Fruit fly (Drosophila melanogaster) whole organism, embryonic: Measurements from ENCODE around the gene AP-1sigma.

Experiments used
- Adf1 ChIP-seq: fragments of 200-800 bp; sonication (Bioruptor generic); IDR thresholded peaks from 2 replicates; pipeline ENCODE4 v1.3.6; 2022; ENCODE audit warnings: missing biosample characterization, missing genetic modification characterization
- Antp ChIP-seq: fragments of 200-800 bp; sonication (Bioruptor generic); optimal IDR thresholded peaks from 3 replicates; lab custom pipeline; 2016; ENCODE audit warnings: missing biosample characterization, missing genetic modification characterization
- Awh ChIP-seq: fragments of 200-800 bp; sonication (Bioruptor generic); IDR thresholded peaks from 2 replicates; pipeline ENCODE4, ENCODE4 v1.3.6; 2022; ENCODE audit warnings: missing biosample characterization, missing genetic modification characterization
- Bgb ChIP-seq: fragments of 200-800 bp; sonication (Bioruptor generic); IDR thresholded peaks from 2 replicates; pipeline ENCODE4 v1.3.6; 2022; ENCODE audit warnings: missing biosample characterization, missing genetic modification characterization; ENCODE audit not compliant: partially characterized antibody
- Bteb2 ChIP-seq: fragments of 200-800 bp; sonication (Bioruptor generic); optimal IDR thresholded peaks from 2 replicates; lab custom pipeline; 2016; ENCODE audit warnings: missing biosample characterization, missing genetic modification characterization
- CG10543 ChIP-seq: fragments of 200-800 bp; sonication (Bioruptor generic); optimal IDR thresholded peaks from 3 replicates; lab custom pipeline; 2017; ENCODE audit warnings: missing biosample characterization, mild to moderate bottlenecking, missing genetic modification characterization, moderate library complexity
- CG10565 ChIP-seq: fragments of 200-800 bp; sonication (Bioruptor generic); optimal IDR thresholded peaks from 3 replicates; lab custom pipeline; 2016; ENCODE audit warnings: missing biosample characterization, mild to moderate bottlenecking, missing genetic modification characterization
- CG10654 ChIP-seq: fragments of 200-800 bp; sonication (Bioruptor generic); optimal IDR thresholded peaks from 2 replicates; lab custom pipeline; 2016; ENCODE audit warnings: missing biosample characterization, missing genetic modification characterization
- CG11696 ChIP-seq: fragments of 200-800 bp; sonication (Bioruptor generic); IDR thresholded peaks from 2 replicates; pipeline ENCODE4 v1.3.6; 2022; ENCODE audit warnings: missing biosample characterization, missing genetic modification characterization
- CG12219 ChIP-seq: fragments of 200-800 bp; sonication (Bioruptor generic); optimal IDR thresholded peaks from 3 replicates; lab custom pipeline; 2018; ENCODE audit warnings: missing biosample characterization, mild to moderate bottlenecking, missing genetic modification characterization
- CG1233 ChIP-seq: fragments of 200-800 bp; sonication (Bioruptor generic); optimal IDR thresholded peaks from 4 replicates; lab custom pipeline; 2018; ENCODE audit warnings: missing biosample characterization, mild to moderate bottlenecking, missing genetic modification characterization
- CG14710 ChIP-seq: fragments of 200-800 bp; sonication (Bioruptor generic); optimal IDR thresholded peaks from 3 replicates; lab custom pipeline; 2019; ENCODE audit warnings: missing biosample characterization, mild to moderate bottlenecking, missing genetic modification characterization, moderate library complexity
- CG15011 ChIP-seq: fragments of 200-800 bp; sonication (Bioruptor generic); optimal IDR thresholded peaks from 3 replicates; lab custom pipeline; 2018; ENCODE audit warnings: missing biosample characterization, mild to moderate bottlenecking, missing genetic modification characterization
- CG1602 ChIP-seq: fragments of 200-800 bp; sonication (Bioruptor generic); optimal IDR thresholded peaks from 3 replicates; lab custom pipeline; 2016; ENCODE audit warnings: missing biosample characterization, missing genetic modification characterization
- CG1603 ChIP-seq: fragments of 200-800 bp; sonication (Bioruptor generic); optimal IDR thresholded peaks from 2 replicates; lab custom pipeline; 2019; ENCODE audit warnings: missing biosample characterization, mild to moderate bottlenecking, missing genetic modification characterization, moderate library complexity
- CG17328 ChIP-seq: fragments of 200-800 bp; sonication (Bioruptor generic); IDR thresholded peaks from 2 replicates; pipeline ENCODE4 v1.3.6; 2022; ENCODE audit warnings: missing biosample characterization, missing genetic modification characterization
- CG2889 ChIP-seq: fragments of 200-800 bp; sonication (Bioruptor generic); IDR thresholded peaks from 3 replicates; pipeline ENCODE4 v1.3.6; 2022; ENCODE audit warnings: missing biosample characterization, missing genetic modification characterization
- CG31388 ChIP-seq: fragments of 200-800 bp; sonication (Bioruptor generic); optimal IDR thresholded peaks from 2 replicates; lab custom pipeline; 2016; ENCODE audit warnings: missing biosample characterization, missing genetic modification characterization
- CG31441 ChIP-seq: fragments of 200-800 bp; sonication (Bioruptor generic); IDR thresholded peaks from 2 replicates; pipeline ENCODE4 v1.3.6; 2022; ENCODE audit warnings: missing biosample characterization, missing genetic modification characterization
- CG34422 ChIP-seq: fragments of 200-800 bp; sonication (Bioruptor generic); IDR thresholded peaks from 3 replicates; pipeline ENCODE4 v1.3.6; 2022; ENCODE audit warnings: missing biosample characterization, missing genetic modification characterization
- CG4854 ChIP-seq: fragments of 200-800 bp; sonication (Bioruptor generic); optimal IDR thresholded peaks from 2 replicates; lab custom pipeline; 2016; ENCODE audit warnings: missing biosample characterization, missing genetic modification characterization, inconsistent platforms
- CG7839 ChIP-seq: fragments of 200-800 bp; sonication (Bioruptor generic); optimal IDR thresholded peaks from 3 replicates; lab custom pipeline; 2018; ENCODE audit warnings: missing biosample characterization, mild to moderate bottlenecking, missing genetic modification characterization, moderate library complexity
- CG7987 ChIP-seq: fragments of 200-800 bp; sonication (Bioruptor generic); optimal IDR thresholded peaks from 2 replicates; lab custom pipeline; 2018; ENCODE audit warnings: missing biosample characterization, mild to moderate bottlenecking, missing genetic modification characterization, moderate library complexity
- CoRest ChIP-seq: fragments of 200-800 bp; sonication (Bioruptor generic); optimal IDR thresholded peaks from 3 replicates; lab custom pipeline; 2018; ENCODE audit warnings: missing biosample characterization, mild to moderate bottlenecking, missing genetic modification characterization, moderate library complexity
- Eip74EF ChIP-seq, 2 experiments: fragments of 200-800 bp in 1 of 2; fragments of >200 bp in 1 of 2; sonication (Bioruptor generic) in 1 of 2; optimal IDR thresholded peaks; 2 replicates each; lab custom pipeline; 2017 to 2019; ENCODE audit warnings: missing biosample characterization in 2 of 2, missing genetic modification characterization in 2 of 2, mild to moderate bottlenecking in 1 of 2, moderate library complexity in 1 of 2
- Ets97D ChIP-seq: fragments of 200-800 bp; sonication (Bioruptor generic); optimal IDR thresholded peaks from 3 replicates; lab custom pipeline; 2016; ENCODE audit warnings: missing biosample characterization, missing genetic modification characterization
- Hr78 ChIP-seq, 2 experiments: fragments of 200-800 bp in 1 of 2; fragments of >200 bp in 1 of 2; sonication (Bioruptor generic) in 1 of 2; optimal IDR thresholded peaks; 2 replicates each; lab custom pipeline; 2017 to 2019; ENCODE audit warnings: missing biosample characterization in 2 of 2, missing genetic modification characterization in 2 of 2, mild to moderate bottlenecking in 1 of 2, moderate library complexity in 1 of 2
- MTF-1 ChIP-seq: fragments of 200-800 bp; sonication (Bioruptor generic); optimal IDR thresholded peaks from 2 replicates; lab custom pipeline; 2018; ENCODE audit warnings: missing biosample characterization, mild to moderate bottlenecking, missing genetic modification characterization, borderline replicate concordance
- Meics ChIP-seq: fragments of 200-800 bp; sonication (Bioruptor generic); optimal IDR thresholded peaks from 2 replicates; lab custom pipeline; 2017; ENCODE audit warnings: missing biosample characterization, mild to moderate bottlenecking, missing genetic modification characterization
- NC2α ChIP-seq: fragments of 200-800 bp; sonication (Bioruptor generic); optimal IDR thresholded peaks from 2 replicates; lab custom pipeline; 2016; ENCODE audit warnings: missing biosample characterization, missing genetic modification characterization
- Pdp1 ChIP-seq, 2 experiments: fragments of 200-800 bp; sonication (Bioruptor generic); optimal IDR thresholded peaks; 3 replicates each; lab custom pipeline; 2016; ENCODE audit warnings: missing biosample characterization in 2 of 2, missing genetic modification characterization in 2 of 2, mild to moderate bottlenecking in 1 of 2, moderate library complexity in 1 of 2
- Six4 ChIP-seq: fragments of 200-800 bp; sonication (Bioruptor generic); optimal IDR thresholded peaks from 2 replicates; lab custom pipeline; 2016; ENCODE audit warnings: missing biosample characterization, missing genetic modification characterization
- Sox100B ChIP-seq: fragments of 200-800 bp; sonication (Bioruptor generic); optimal IDR thresholded peaks from 3 replicates; lab custom pipeline; 2018; ENCODE audit warnings: missing biosample characterization, mild to moderate bottlenecking, missing genetic modification characterization
- YL-1 ChIP-seq: fragments of 200-800 bp; sonication (Bioruptor generic); optimal IDR thresholded peaks from 3 replicates; lab custom pipeline; 2017; ENCODE audit warnings: missing biosample characterization, mild to moderate bottlenecking, missing genetic modification characterization
- ase ChIP-seq: fragments of 200-800 bp; sonication (Bioruptor generic); IDR thresholded peaks from 3 replicates; pipeline ENCODE4 v1.3.6; 2022; ENCODE audit warnings: missing biosample characterization, missing genetic modification characterization
- chm ChIP-seq: fragments of 200-800 bp; sonication (Bioruptor generic); IDR thresholded peaks from 2 replicates; pipeline ENCODE4 v1.3.6; 2022; ENCODE audit warnings: missing biosample characterization, missing genetic modification characterization
- chn ChIP-seq: fragments of 200-800 bp; sonication (Bioruptor generic); optimal IDR thresholded peaks from 2 replicates; lab custom pipeline; 2016; ENCODE audit warnings: missing biosample characterization, missing genetic modification characterization
- dm ChIP-seq: fragments of 200-800 bp; sonication (Bioruptor generic); optimal IDR thresholded peaks from 3 replicates; lab custom pipeline; 2016; ENCODE audit warnings: missing biosample characterization, missing genetic modification characterization
- fu2 ChIP-seq: fragments of 200-800 bp; sonication (Bioruptor generic); optimal IDR thresholded peaks from 2 replicates; lab custom pipeline; 2016; ENCODE audit warnings: missing biosample characterization, missing genetic modification characterization
- kay ChIP-seq: fragments of 200-800 bp; sonication (Bioruptor generic); optimal IDR thresholded peaks from 2 replicates; lab custom pipeline; 2016; ENCODE audit warnings: missing biosample characterization, missing genetic modification characterization
- lbe ChIP-seq: fragments of 200-800 bp; sonication (Bioruptor generic); optimal IDR thresholded peaks from 2 replicates; lab custom pipeline; 2016; ENCODE audit warnings: missing biosample characterization, mild to moderate bottlenecking, missing genetic modification characterization
- pho ChIP-seq: fragments of 200-800 bp; sonication (Bioruptor generic); optimal IDR thresholded peaks from 2 replicates; lab custom pipeline; 2016; ENCODE audit warnings: missing biosample characterization, missing genetic modification characterization
- pnt ChIP-seq: fragments of 200-800 bp; sonication (Bioruptor generic); optimal IDR thresholded peaks from 3 replicates; lab custom pipeline; 2016; ENCODE audit warnings: missing biosample characterization, missing genetic modification characterization
- pzg ChIP-seq: fragments of 200-800 bp; sonication (Bioruptor generic); optimal IDR thresholded peaks from 3 replicates; lab custom pipeline; 2018; ENCODE audit warnings: missing biosample characterization, mild to moderate bottlenecking, missing genetic modification characterization, moderate library complexity
- salm ChIP-seq: fragments of 200-800 bp; sonication (Bioruptor generic); optimal IDR thresholded peaks from 2 replicates; lab custom pipeline; 2018; ENCODE audit warnings: missing biosample characterization, mild to moderate bottlenecking, missing genetic modification characterization
- sens ChIP-seq: fragments of 200-800 bp; sonication (Bioruptor generic); peaks from one replicate; lab custom pipeline; 2016; ENCODE audit warnings: missing biosample characterization, missing genetic modification characterization
- slou ChIP-seq: fragments of 200-800 bp; sonication (Bioruptor generic); optimal IDR thresholded peaks from 3 replicates; lab custom pipeline; 2016; ENCODE audit warnings: missing biosample characterization, missing genetic modification characterization
- tin ChIP-seq: fragments of 200-800 bp; sonication (Bioruptor generic); optimal IDR thresholded peaks from 3 replicates; lab custom pipeline; 2016; ENCODE audit warnings: missing biosample characterization, missing genetic modification characterization
- tio ChIP-seq: fragments of 200-800 bp; sonication (Bioruptor generic); optimal IDR thresholded peaks from 2 replicates; lab custom pipeline; 2017; ENCODE audit warnings: missing biosample characterization, missing genetic modification characterization, inconsistent platforms
- unc-4 ChIP-seq: fragments of 200-800 bp; sonication (Bioruptor generic); IDR thresholded peaks from 2 replicates; pipeline ENCODE4 v1.3.6; 2022; ENCODE audit warnings: missing biosample characterization, missing genetic modification characterization; ENCODE audit not compliant: partially characterized antibody
- wdn ChIP-seq: fragments of 200-800 bp; sonication (Bioruptor generic); IDR thresholded peaks from 2 replicates; pipeline ENCODE4 v1.3.6; 2022; ENCODE audit warnings: missing biosample characterization, missing genetic modification characterization
- z ChIP-seq: fragments of 200-800 bp; sonication (Bioruptor generic); IDR thresholded peaks from 3 replicates; pipeline ENCODE4 v1.3.6; 2022; ENCODE audit warnings: missing biosample characterization, missing genetic modification characterization

Gene AP-1sigma

dm6 chr3R:23924200-23924599, 34.3 kb upstream of the AP-1sigma start, which contains the start of gene Ndc1 (continued):
- TF ChIP-seq CoRest, result peak; percentile 23
- TF ChIP-seq Sox100B (GFP tag; lab: Kevin White, UChicago), result no peak
- TF ChIP-seq Antp, result no peak
- TF ChIP-seq pho (GFP tag; lab: Kevin White, UChicago), result no peak
- TF ChIP-seq CG17328 (GFP tag; lab: Robert Waterston, UW), result no peak
- no peak for TF ChIP-seq pnt (GFP tag; lab: Kevin White, UChicago)
- TF ChIP-seq CG10543 (GFP tag; lab: Kevin White, UChicago), result no peak
- TF ChIP-seq CG34422 (GFP tag; lab: Robert Waterston, UW), result 0 out of 3 replicates have a peak, but pooled peaks have one; percentile 11
- no peak for TF ChIP-seq Hr78 (GFP tag; optimal IDR thresholded peaks at IDR 0.05; lab: Kevin White, UChicago)
- TF ChIP-seq CG12219 (GFP tag; lab: Kevin White, UChicago), result no peak
- no peak for TF ChIP-seq YL-1 (GFP tag; lab: Kevin White, UChicago)
- TF ChIP-seq Eip74EF (GFP tag; optimal IDR thresholded peaks at IDR 0.05; lab: Kevin White, UChicago), result no peak
- TF ChIP-seq dm, result no peak
- TF ChIP-seq Adf1 (GFP tag; lab: Robert Waterston, UW), result peak; percentile 29; the same call in 1 of the 2 replicates
- TF ChIP-seq chn (GFP tag; lab: Kevin White, UChicago), result no peak
- no peak for TF ChIP-seq Meics (GFP tag; lab: Kevin White, UChicago)
- TF ChIP-seq CG14710 (tag; lab: Kevin White, UChicago), result peak; percentile 32
- no peak for TF ChIP-seq tio (GFP tag; lab: Kevin White, UChicago)
- no peak for TF ChIP-seq ase (GFP tag; lab: Robert Waterston, UW)
- peak; percentile 49 for TF ChIP-seq sens (GFP tag; lab: Kevin White, UChicago)
- TF ChIP-seq lbe, result no peak
- no peak for TF ChIP-seq MTF-1
- TF ChIP-seq CG10654 (GFP tag; lab: Kevin White, UChicago), result no peak
- TF ChIP-seq Bgb (GFP tag; lab: Robert Waterston, UW), result peak; percentile 44; the same call in 1 of the 2 replicates
- no peak for TF ChIP-seq CG11696 (GFP tag; lab: Robert Waterston, UW)
- TF ChIP-seq CG2889 (GFP tag; lab: Robert Waterston, UW), result no peak
- TF ChIP-seq CG1233, result no peak
- no peak for TF ChIP-seq CG1602
- TF ChIP-seq salm (tag; lab: Kevin White, UChicago), result no peak
- TF ChIP-seq z, result no peak
- no peak for TF ChIP-seq Pdp1 (GFP tag; optimal IDR thresholded peaks at IDR 0.05; lab: Kevin White, UChicago)
- TF ChIP-seq unc-4, result peak; percentile 56; the same call in 1 of the 2 replicates
- TF ChIP-seq slou (GFP tag; lab: Kevin White, UChicago), result no peak
- TF ChIP-seq CG4854, result no peak
- no peak for TF ChIP-seq Six4 (GFP tag; lab: Kevin White, UChicago)
- TF ChIP-seq Awh, result no peak
- TF ChIP-seq CG10565, result no peak
- no peak for TF ChIP-seq CG7839 (tag; lab: Kevin White, UChicago)
- no peak for TF ChIP-seq CG7987 (GFP tag; lab: Kevin White, UChicago)
- TF ChIP-seq kay (GFP tag; lab: Kevin White, UChicago), result no peak
- no peak for TF ChIP-seq NC2α
- no peak for TF ChIP-seq CG31441 (GFP tag; lab: Robert Waterston, UW)
- TF ChIP-seq fu2 (GFP tag; lab: Kevin White, UChicago), result no peak
- TF ChIP-seq CG1603 (tag; lab: Kevin White, UChicago), result peak; percentile 31
- no peak for TF ChIP-seq Bteb2
- no peak for TF ChIP-seq chm (GFP tag; lab: Robert Waterston, UW)
- TF ChIP-seq CG15011 (GFP tag; lab: Kevin White, UChicago), result no peak
- peak; percentile 62 for TF ChIP-seq pzg (GFP tag; lab: Kevin White, UChicago)
- no peak for TF ChIP-seq CG31388 (GFP tag; lab: Kevin White, UChicago)
- TF ChIP-seq Ets97D, result peak; percentile 21
- TF ChIP-seq wdn (GFP tag; lab: Robert Waterston, UW), result no peak
- TF ChIP-seq tin (GFP tag; lab: Kevin White, UChicago), result no peak
